Worm (Caenorhabditis elegans): ENCODE measurements around the gene ceh-83.

DNA sequence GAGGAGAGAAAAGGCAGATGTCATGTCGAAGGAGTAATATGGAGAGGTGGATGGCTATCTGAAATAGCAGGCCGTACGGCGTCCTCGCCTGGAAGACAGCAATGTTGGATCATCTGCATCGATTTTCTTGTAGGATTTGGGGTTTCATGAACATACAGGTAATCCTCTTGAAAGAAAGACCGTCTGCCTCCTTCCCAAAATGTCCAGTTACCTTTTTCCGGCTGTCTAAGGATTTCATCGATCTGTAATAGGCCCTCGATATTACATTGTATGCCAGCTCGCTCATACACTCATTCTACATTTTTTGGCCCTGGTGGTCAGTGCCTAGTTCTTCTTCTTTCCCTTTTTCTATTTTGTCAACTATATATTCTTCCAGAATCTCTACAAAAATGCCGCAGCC is 13.9 kb downstream of the ceh-83 start, which contains the start of the genes fbxb-5 and btb-8:
- TF ChIP-seq gmeb-2 (tag; optimal IDR thresholded peaks at IDR 0.05) (no peak), fkh-10 (GFP tag; optimal IDR thresholded peaks at IDR 0.05) (no peak)
